Worm (Caenorhabditis elegans) whole organism, young adult: ENCODE data around the gene T11F8.12.
"Not testable (repeated sequence)": the region's sequence is repeated elsewhere in the genome, so short reads cannot be mapped to it uniquely, and the experiment has no call there.

Source experiments
- C06A6.2 ChIP-seq: fragments of 200-800 bp; sonication (Bioruptor generic); conservative IDR thresholded peaks from 2 replicates; pipeline ENCODE4 v1.3.6; 2022; ENCODE audit warnings: missing genetic modification characterization, missing compliant biosample characterization
- ama-1 ChIP-seq, 3 experiments: fragments of 150-350 bp in 1 of 3; sonication (generic microtip) in 2 of 3; optimal IDR thresholded peaks; 2 replicates each; lab custom pipeline; 2014 to 2018; ENCODE audit warnings: missing biosample characterization in 2 of 3, missing genetic modification characterization in 2 of 3, missing genetic modification reagents in 2 of 3
- madf-6 ChIP-seq: fragments of 200-800 bp; sonication (Bioruptor generic); IDR thresholded peaks from 2 replicates; pipeline ENCODE4 v1.3.6; 2022; ENCODE audit warnings: missing genetic modification reagents, missing genetic modification characterization, missing compliant biosample characterization
- nfya-1 ChIP-seq: sonication (generic microtip); optimal IDR thresholded peaks from 2 replicates; lab custom pipeline; 2017; ENCODE audit warnings: antibody characterized with exemption, missing compliant biosample characterization, missing genetic modification characterization, borderline replicate concordance; ENCODE audit not compliant: insufficient read depth
- pha-4 ChIP-seq: fragments of 150-350 bp; sonication (generic microtip); optimal IDR thresholded peaks from 2 replicates; lab custom pipeline; 2014; ENCODE audit warnings: missing biosample characterization, missing genetic modification reagents, missing genetic modification characterization
- snpc-4 ChIP-seq, 5 experiments: fragments of 150-350 bp in 1 of 5; sonication (generic microtip) in 4 of 5; optimal IDR thresholded peaks; 2 replicates each; lab custom pipeline; 2014 to 2018; ENCODE audit warnings: missing genetic modification characterization in 5 of 5, missing biosample characterization in 3 of 5, antibody characterized with exemption in 2 of 5, mild to moderate bottlenecking in 2 of 5, missing compliant biosample characterization in 2 of 5, missing genotype in 2 of 5, moderate library complexity in 2 of 5, missing genetic modification reagents in 1 of 5
- ztf-25 ChIP-seq: fragments of 200-800 bp; sonication (Bioruptor generic); IDR thresholded peaks from 2 replicates; pipeline ENCODE4 v1.3.6; 2022; ENCODE audit warnings: missing genetic modification reagents, missing genetic modification characterization, missing compliant biosample characterization
- ztf-3 ChIP-seq: fragments of 200-800 bp; sonication (Bioruptor generic); optimal IDR thresholded peaks from 2 replicates; lab custom pipeline; 2018; ENCODE audit warnings: mild to moderate bottlenecking, missing genetic modification characterization, missing compliant biosample characterization

DNA sequence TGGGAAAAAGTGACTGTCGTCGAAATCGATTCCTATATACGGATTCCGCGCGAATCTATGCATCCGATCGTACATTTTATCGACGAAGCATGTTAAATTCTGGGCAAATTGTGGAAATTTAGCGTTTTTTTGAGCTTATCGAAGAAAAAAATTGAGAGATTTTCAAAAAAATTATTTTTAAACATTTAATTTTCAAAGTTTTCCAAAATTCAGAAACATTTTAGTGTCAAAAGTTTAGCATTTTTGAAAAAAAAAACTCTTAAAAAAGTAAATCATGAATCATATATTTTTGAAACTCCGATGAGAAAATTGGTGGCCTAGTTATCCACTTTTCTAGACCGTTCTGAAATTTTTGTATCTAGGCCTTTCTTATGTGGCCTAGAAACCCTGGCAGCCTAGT lies 8.9 kb upstream of the T11F8.12 start, which contains the start of gene B0273.115:
- TF ChIP-seq ztf-25 (GFP tag; lab: Robert Waterston, UW); snpc-4 (GFP tag; optimal IDR thresholded peaks at IDR 0.05; lab: Kevin White, UChicago); snpc-4 (tag; optimal IDR thresholded peaks at IDR 0.05; lab: Kevin White, UChicago); pha-4 (tag; lab: Kevin White, UChicago); nfya-1; ama-1 (optimal IDR thresholded peaks at IDR 0.05; lab: Kevin White, UChicago); ama-1 (GFP tag; optimal IDR thresholded peaks at IDR 0.05; lab: Kevin White, UChicago); C06A6.2 (GFP tag; lab: Robert Waterston, UW); madf-6 (GFP tag; lab: Robert Waterston, UW); ztf-3 (GFP tag; lab: Kevin White, UChicago): not testable (repeated sequence)
